Worm (Caenorhabditis elegans) whole organism, late embryonic: ENCODE results near the gene ttr-11.

ENCODE experiments used
- ama-1 ChIP-seq: fragments of 150-350 bp; optimal IDR thresholded peaks from 2 replicates; lab custom pipeline; 2014
- dmd-4 ChIP-seq: sonication (generic microtip); optimal IDR thresholded peaks from 2 replicates; lab custom pipeline; 2016; ENCODE audit warnings: borderline replicate concordance, missing genetic modification characterization, missing compliant biosample characterization
- nhr-11 ChIP-seq: fragments of 150-350 bp; optimal IDR thresholded peaks from 2 replicates; lab custom pipeline; 2014; ENCODE audit warnings: missing biosample characterization, missing genetic modification characterization
- pha-4 ChIP-seq: fragments of 150-350 bp; optimal IDR thresholded peaks from 2 replicates; lab custom pipeline; 2018; ENCODE audit warnings: missing biosample characterization, missing genetic modification reagents, missing genetic modification characterization

DNA sequence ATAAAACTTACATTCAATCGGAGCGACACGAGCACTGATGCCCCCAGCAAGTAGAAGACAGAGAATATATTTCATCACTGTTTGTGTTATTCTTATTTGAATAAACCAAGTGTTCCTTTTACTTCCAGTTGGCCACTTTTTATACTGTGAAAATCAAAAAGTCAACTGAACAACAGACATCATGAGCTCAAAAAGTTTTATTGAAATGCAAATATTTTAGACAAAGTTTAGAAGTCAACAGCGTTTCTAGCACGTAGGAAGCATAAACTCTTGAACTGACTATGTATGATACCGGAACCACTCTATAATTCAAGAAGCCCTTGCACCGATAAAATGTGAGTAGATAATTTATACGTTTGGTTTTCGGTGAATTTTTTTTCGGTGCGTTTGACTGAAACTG, 28.1 kb downstream of the ttr-11 start, which contains the start of gene F46B3.14:
- TF ChIP-seq dmd-4 (tag; lab: Kevin White, UChicago): no peak
- no peak for TF ChIP-seq nhr-11 (tag; lab: Kevin White, UChicago)
- no peak for TF ChIP-seq pha-4 (tag; lab: Kevin White, UChicago)
- no peak for TF ChIP-seq ama-1 (lab: Kevin White, UChicago)
